5 worm cellular contexts compared by ENCODE assay signal in the genomic region with DNA sequence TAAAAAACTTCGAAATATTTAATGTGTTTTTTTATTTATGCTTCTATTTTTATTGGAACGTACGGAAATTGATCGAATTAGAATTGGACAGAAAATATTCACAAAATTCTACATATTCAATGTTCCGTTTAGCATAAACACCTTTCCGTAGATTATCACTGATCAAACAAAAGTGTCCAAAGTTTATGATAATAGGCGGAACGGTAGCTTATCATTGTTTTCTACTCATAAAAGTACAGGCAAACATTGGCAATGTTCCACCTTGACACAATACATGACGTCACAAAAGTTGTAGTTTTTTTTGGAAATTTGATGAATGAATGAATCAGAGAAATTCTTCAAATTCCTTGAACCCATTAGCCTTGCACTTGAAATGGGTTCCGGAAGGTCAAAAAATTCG.
A peak's percentile ranks its signal among the peaks of the same experiment; 100 is the strongest.
TF ChIP-seq lines count a peak whose summit lies in the region.

No protein-coding gene starts in this region.

TF ChIP-seq in whole organism, L1 larva, 84 proteins besides CTCF, POLR2A, EP300 and RAD21:
- no peak for TF ChIP-seq F16B12.6 (tag; optimal IDR thresholded peaks at IDR 0.05; lab: Kevin White, UChicago)
- TF ChIP-seq irx-1 (tag; optimal IDR thresholded peaks at IDR 0.05; lab: Kevin White, UChicago): no peak
- TF ChIP-seq hpl-2 (GFP tag; optimal IDR thresholded peaks at IDR 0.05; lab: Kevin White, UChicago): no peak
- no peak for TF ChIP-seq mdl-1 (tag; optimal IDR thresholded peaks at IDR 0.05; lab: Kevin White, UChicago)
- no peak for TF ChIP-seq nhr-71 (tag; optimal IDR thresholded peaks at IDR 0.05; lab: Kevin White, UChicago)
- TF ChIP-seq nhr-85 (tag; lab: Kevin White, UChicago): peak; percentile 59
- no peak for TF ChIP-seq egl-27 (tag; optimal IDR thresholded peaks at IDR 0.05; lab: Kevin White, UChicago)

TF ChIP-seq in whole organism, L2 larva, 48 proteins besides CTCF, POLR2A, EP300 and RAD21:
- TF ChIP-seq lin-11 (tag; optimal IDR thresholded peaks at IDR 0.05; lab: Kevin White, UChicago) (no peak), fos-1 (tag; optimal IDR thresholded peaks at IDR 0.05; lab: Kevin White, UChicago) (peak; percentile 10)

TF ChIP-seq in whole organism, L3 larva, 47 proteins besides CTCF, POLR2A, EP300 and RAD21:
- no peak for TF ChIP-seq lsy-12 (tag; optimal IDR thresholded peaks at IDR 0.05; lab: Kevin White, UChicago)
- peak; percentile 76 for TF ChIP-seq elt-2 (tag; optimal IDR thresholded peaks at IDR 0.05; lab: Kevin White, UChicago)
- TF ChIP-seq pqm-1 (tag; optimal IDR thresholded peaks at IDR 0.05; lab: Kevin White, UChicago): peak; percentile 40

TF ChIP-seq in whole organism, L4 larva, 104 proteins besides CTCF, POLR2A, EP300 and RAD21:
- TF ChIP-seq lsy-2 (tag; optimal IDR thresholded peaks at IDR 0.05; lab: Kevin White, UChicago) (no peak), hlh-11 (tag; optimal IDR thresholded peaks at IDR 0.05; lab: Kevin White, UChicago) (peak; percentile 27), ctbp-1 (GFP tag; IDR thresholded peaks at IDR 0.05; lab: Robert Waterston, UW) (no peak), ceh-20 (GFP tag; IDR thresholded peaks at IDR 0.05; lab: Robert Waterston, UW) (no peak), dmd-8 (GFP tag; IDR thresholded peaks at IDR 0.05; lab: Robert Waterston, UW) (no peak), lim-7 (GFP tag; IDR thresholded peaks at IDR 0.05; lab: Robert Waterston, UW) (no peak), F10B5.3 (tag; optimal IDR thresholded peaks at IDR 0.05; lab: Kevin White, UChicago) (no peak), T26A8.4 (GFP tag; IDR thresholded peaks at IDR 0.05; lab: Robert Waterston, UW) (no peak), mdt-29 (GFP tag; IDR thresholded peaks at IDR 0.05; lab: Robert Waterston, UW) (no peak), dve-1 (tag; optimal IDR thresholded peaks at IDR 0.05; lab: Kevin White, UChicago; ENCODE audit: insufficient read depth) (peak; percentile 41), zip-2 (tag; optimal IDR thresholded peaks at IDR 0.05; lab: Kevin White, UChicago) (no peak), F37D6.2 (tag; optimal IDR thresholded peaks at IDR 0.05; lab: Kevin White, UChicago) (no peak), duxl-1 (tag; optimal IDR thresholded peaks at IDR 0.05; lab: Kevin White, UChicago; ENCODE audit: poor library complexity) (no peak), daf-12 (tag; optimal IDR thresholded peaks at IDR 0.05; lab: Kevin White, UChicago) (no peak), Y75B8A.6 (GFP tag; IDR thresholded peaks at IDR 0.05; lab: Robert Waterston, UW) (no peak), lin-29 (GFP tag; IDR thresholded peaks at IDR 0.05; lab: Robert Waterston, UW) (no peak), Y5F2A.4 (GFP tag; optimal IDR thresholded peaks at IDR 0.05; lab: Kevin White, UChicago) (no peak), daf-19 (GFP tag; conservative IDR thresholded peaks at IDR 0.05; lab: Robert Waterston, UW) (no peak), dmd-6 (GFP tag; IDR thresholded peaks at IDR 0.05; lab: Robert Waterston, UW) (no peak), ZK546.5 (tag; optimal IDR thresholded peaks at IDR 0.05; lab: Kevin White, UChicago) (no peak), pqm-1 (tag; optimal IDR thresholded peaks at IDR 0.05; lab: Kevin White, UChicago) (peak; percentile 4), spr-1 (tag; optimal IDR thresholded peaks at IDR 0.05; lab: Kevin White, UChicago) (no peak), daf-16 (GFP tag; optimal IDR thresholded peaks at IDR 0.05; lab: Kevin White, UChicago) (no peak), daf-16 (tag; optimal IDR thresholded peaks at IDR 0.05; lab: Kevin White, UChicago) (peak; percentile 55), fkh-10 (GFP tag; optimal IDR thresholded peaks at IDR 0.05; lab: Kevin White, UChicago) (no peak), nhr-6 (tag; optimal IDR thresholded peaks at IDR 0.05; lab: Kevin White, UChicago) (no peak), ceh-32 (tag; optimal IDR thresholded peaks at IDR 0.05; lab: Kevin White, UChicago; ENCODE audit: poor library complexity) (no peak), nhr-76 (tag; optimal IDR thresholded peaks at IDR 0.05; lab: Kevin White, UChicago) (no peak), zip-11 (GFP tag; IDR thresholded peaks at IDR 0.05; lab: Robert Waterston, UW) (no peak), unc-62 (GFP tag; optimal IDR thresholded peaks at IDR 0.05 in 1 of 2; lab: Kevin White, UChicago) (no peak), unc-62 (tag; optimal IDR thresholded peaks at IDR 0.05; lab: Kevin White, UChicago) (no peak)

TF ChIP-seq in whole organism, late embryonic, 69 proteins besides CTCF, POLR2A, EP300 and RAD21:
- peak; percentile 7 for TF ChIP-seq elt-2 (tag; optimal IDR thresholded peaks at IDR 0.05; lab: Kevin White, UChicago)
- no peak for TF ChIP-seq nfya-1 (tag; optimal IDR thresholded peaks at IDR 0.05; lab: Kevin White, UChicago)
TF ChIP-seq in whole organism, late embryonic: peak in this region for 1.

Comparison
In these comparisons a context has a peak if more than half of its experiments do, and no peak if none do; other contexts are left out.
1. Of the 29 proteins assayed by ChIP-seq in both whole organism, L4 larva and whole organism, L1 larva: peak only in whole organism, L4 larva: pqm-1; only in whole organism, L1 larva: none; in both: none; in neither: 28.